Fruit fly (Drosophila melanogaster) whole organism, embryonic: ENCODE results near the gene CG11951.

Experiments used
- Aef1 ChIP-seq: fragments of 200-800 bp; sonication (Bioruptor generic); IDR thresholded peaks from 3 replicates; pipeline ENCODE4 v1.3.6; 2022; ENCODE audit warnings: missing biosample characterization, missing genetic modification characterization
- Bdp1 ChIP-seq: fragments of 200-800 bp; sonication (Bioruptor generic); optimal IDR thresholded peaks from 3 replicates; lab custom pipeline; 2016; ENCODE audit warnings: missing biosample characterization, missing genetic modification characterization
- CG10147 ChIP-seq: fragments of 200-800 bp; sonication (Bioruptor generic); optimal IDR thresholded peaks from 2 replicates; lab custom pipeline; 2019; ENCODE audit warnings: missing biosample characterization, mild to moderate bottlenecking, missing genetic modification characterization, moderate library complexity
- CG10959 ChIP-seq: fragments of 200-800 bp; sonication (Bioruptor generic); IDR thresholded peaks from 2 replicates; pipeline ENCODE4 v1.3.6; 2022; ENCODE audit warnings: missing biosample characterization, missing genetic modification characterization
- CG11560 ChIP-seq: fragments of 200-800 bp; sonication (Bioruptor generic); IDR thresholded peaks from 3 replicates; pipeline ENCODE4 v1.3.6; 2022; ENCODE audit warnings: missing biosample characterization, missing genetic modification characterization
- CG11723 ChIP-seq: fragments of 200-800 bp; sonication (Bioruptor generic); optimal IDR thresholded peaks from 2 replicates; lab custom pipeline; 2017; ENCODE audit warnings: missing biosample characterization, mild to moderate bottlenecking, missing genetic modification characterization
- CG12391 ChIP-seq: fragments of 200-800 bp; sonication (Bioruptor generic); optimal IDR thresholded peaks from 3 replicates; lab custom pipeline; 2018; ENCODE audit warnings: missing biosample characterization, mild to moderate bottlenecking, missing genetic modification characterization, moderate library complexity
- CG14710 ChIP-seq: fragments of 200-800 bp; sonication (Bioruptor generic); optimal IDR thresholded peaks from 3 replicates; lab custom pipeline; 2019; ENCODE audit warnings: missing biosample characterization, mild to moderate bottlenecking, missing genetic modification characterization, moderate library complexity
- CG15073 ChIP-seq: fragments of 200-800 bp; sonication (Bioruptor generic); optimal IDR thresholded peaks from 2 replicates; lab custom pipeline; 2016; ENCODE audit warnings: missing biosample characterization, missing genetic modification characterization
- CG17568 ChIP-seq: fragments of 200-800 bp; sonication (Bioruptor generic); optimal IDR thresholded peaks from 2 replicates; lab custom pipeline; 2018; ENCODE audit warnings: missing biosample characterization, mild to moderate bottlenecking, missing genetic modification characterization, moderate library complexity
- CG17612 ChIP-seq: fragments of 200-800 bp; sonication (Bioruptor generic); IDR thresholded peaks from 2 replicates; pipeline ENCODE4 v1.3.6; 2022; ENCODE audit warnings: missing biosample characterization, missing genetic modification characterization
- CG2129 ChIP-seq: fragments of 200-800 bp; sonication (Bioruptor generic); IDR thresholded peaks from 2 replicates; pipeline ENCODE4 v1.3.6; 2022; ENCODE audit warnings: missing biosample characterization, missing genetic modification characterization; ENCODE audit not compliant: partially characterized antibody
- CG30020 ChIP-seq: fragments of 200-800 bp; optimal IDR thresholded peaks from 2 replicates; lab custom pipeline; 2019; ENCODE audit warnings: missing biosample characterization, mild to moderate bottlenecking, missing genetic modification characterization, moderate library complexity
- CG3163 ChIP-seq: fragments of 200-800 bp; sonication (Bioruptor generic); optimal IDR thresholded peaks from 3 replicates; lab custom pipeline; 2016; ENCODE audit warnings: missing biosample characterization, missing genetic modification characterization
- CG32767 ChIP-seq: fragments of 200-800 bp; sonication (Bioruptor generic); IDR thresholded peaks from 2 replicates; pipeline ENCODE4 v1.3.6; 2022; ENCODE audit warnings: missing biosample characterization, missing genetic modification characterization
- CG32772 ChIP-seq: fragments of 200-800 bp; sonication (Bioruptor generic); IDR thresholded peaks from 2 replicates; pipeline ENCODE4 v1.3.6; 2022; ENCODE audit warnings: missing biosample characterization, missing genetic modification characterization
- CG4617 ChIP-seq: fragments of 200-800 bp; sonication (Bioruptor generic); optimal IDR thresholded peaks from 3 replicates; lab custom pipeline; 2016; ENCODE audit warnings: missing biosample characterization, missing genetic modification characterization, borderline replicate concordance
- CG6272 ChIP-seq: fragments of 200-800 bp; sonication (Bioruptor generic); IDR thresholded peaks from 2 replicates; pipeline ENCODE4 v1.3.6; 2022; ENCODE audit warnings: missing biosample characterization, missing genetic modification characterization
- CG6689 ChIP-seq: fragments of 200-800 bp; sonication (Bioruptor generic); IDR thresholded peaks from 2 replicates; pipeline ENCODE4 v1.3.6; 2022; ENCODE audit warnings: missing biosample characterization, missing genetic modification characterization
- CG6813 ChIP-seq: fragments of 200-800 bp; sonication (Bioruptor generic); optimal IDR thresholded peaks from 2 replicates; lab custom pipeline; 2017; ENCODE audit warnings: missing biosample characterization, missing genetic modification characterization, mild to moderate bottlenecking, moderate library complexity, missing genetic modification reagents
- CG7839 ChIP-seq: fragments of 200-800 bp; sonication (Bioruptor generic); optimal IDR thresholded peaks from 3 replicates; lab custom pipeline; 2018; ENCODE audit warnings: missing biosample characterization, mild to moderate bottlenecking, missing genetic modification characterization, moderate library complexity
- Dfd ChIP-seq, 2 experiments: fragments of >200 bp; optimal IDR thresholded peaks; 2 replicates each; lab custom pipeline; 2017; ENCODE audit warnings: missing biosample characterization in 2 of 2, missing genetic modification characterization in 2 of 2
- ERR ChIP-seq: fragments of 200-800 bp; sonication (Bioruptor generic); optimal IDR thresholded peaks from 2 replicates; lab custom pipeline; 2016; ENCODE audit warnings: missing biosample characterization, missing genetic modification characterization
- Elba2 ChIP-seq: fragments of 200-800 bp; sonication (Bioruptor generic); optimal IDR thresholded peaks from 3 replicates; lab custom pipeline; 2016; ENCODE audit warnings: missing biosample characterization, missing genetic modification characterization
- HmgZ ChIP-seq: fragments of 200-800 bp; sonication (Bioruptor generic); optimal IDR thresholded peaks from 2 replicates; lab custom pipeline; 2018; ENCODE audit warnings: missing biosample characterization, mild to moderate bottlenecking, missing genetic modification characterization
- Kr ChIP-seq: fragments of 200-800 bp; sonication (Bioruptor generic); optimal IDR thresholded peaks from 2 replicates; lab custom pipeline; 2017; ENCODE audit warnings: missing biosample characterization, mild to moderate bottlenecking, missing genetic modification characterization
- Lim3 ChIP-seq: fragments of 200-800 bp; sonication (Bioruptor generic); IDR thresholded peaks from 2 replicates; pipeline ENCODE4 v1.3.6; 2022; ENCODE audit warnings: missing biosample characterization, missing genetic modification characterization
- Lpt ChIP-seq: fragments of >200 bp; optimal IDR thresholded peaks from 2 replicates; lab custom pipeline; 2018; ENCODE audit warnings: missing biosample characterization, missing genetic modification characterization
- Meics ChIP-seq: fragments of 200-800 bp; sonication (Bioruptor generic); optimal IDR thresholded peaks from 2 replicates; lab custom pipeline; 2017; ENCODE audit warnings: missing biosample characterization, mild to moderate bottlenecking, missing genetic modification characterization
- Optix ChIP-seq: fragments of 200-800 bp; sonication (Bioruptor generic); IDR thresholded peaks from 3 replicates; pipeline ENCODE4 v1.3.6; 2022; ENCODE audit warnings: missing biosample characterization, missing genetic modification characterization
- Sry-δ ChIP-seq: fragments of 200-800 bp; sonication (Bioruptor generic); optimal IDR thresholded peaks from 2 replicates; lab custom pipeline; 2016; ENCODE audit warnings: missing biosample characterization, missing genetic modification characterization
- YL-1 ChIP-seq: fragments of 200-800 bp; sonication (Bioruptor generic); optimal IDR thresholded peaks from 3 replicates; lab custom pipeline; 2017; ENCODE audit warnings: missing biosample characterization, mild to moderate bottlenecking, missing genetic modification characterization
- ac ChIP-seq: fragments of 200-800 bp; sonication (Bioruptor generic); optimal IDR thresholded peaks from 3 replicates; lab custom pipeline; 2017; ENCODE audit warnings: missing biosample characterization, mild to moderate bottlenecking, missing genetic modification characterization
- br ChIP-seq: fragments of >200 bp; optimal IDR thresholded peaks from 2 replicates; lab custom pipeline; 2017
- da ChIP-seq: fragments of 200-800 bp; sonication (Bioruptor generic); optimal IDR thresholded peaks from 2 replicates; lab custom pipeline; 2016; ENCODE audit warnings: missing biosample characterization, missing genetic modification characterization
- ems ChIP-seq: fragments of 200-800 bp; sonication (Bioruptor generic); optimal IDR thresholded peaks from 3 replicates; lab custom pipeline; 2016; ENCODE audit warnings: missing biosample characterization, missing genetic modification characterization
- ftz-f1 ChIP-seq: fragments of 200-800 bp; sonication (Bioruptor generic); optimal IDR thresholded peaks from 2 replicates; lab custom pipeline; 2016; ENCODE audit warnings: missing biosample characterization, missing genetic modification characterization
- fu2 ChIP-seq: fragments of 200-800 bp; sonication (Bioruptor generic); optimal IDR thresholded peaks from 2 replicates; lab custom pipeline; 2016; ENCODE audit warnings: missing biosample characterization, missing genetic modification characterization
- hbn ChIP-seq: fragments of 200-800 bp; sonication (Bioruptor generic); IDR thresholded peaks from 2 replicates; pipeline ENCODE4 v1.3.6; 2022; ENCODE audit warnings: missing biosample characterization, missing genetic modification characterization; ENCODE audit not compliant: partially characterized antibody
- lbe ChIP-seq: fragments of 200-800 bp; sonication (Bioruptor generic); optimal IDR thresholded peaks from 2 replicates; lab custom pipeline; 2016; ENCODE audit warnings: missing biosample characterization, mild to moderate bottlenecking, missing genetic modification characterization
- luna ChIP-seq: fragments of 200-800 bp; sonication (Bioruptor generic); optimal IDR thresholded peaks from 2 replicates; lab custom pipeline; 2016; ENCODE audit warnings: missing biosample characterization, missing genetic modification characterization
- mirr ChIP-seq: fragments of 200-800 bp; sonication (Bioruptor generic); optimal IDR thresholded peaks from 3 replicates; lab custom pipeline; 2018; ENCODE audit warnings: missing biosample characterization, mild to moderate bottlenecking, missing genetic modification characterization
- onecut ChIP-seq: fragments of 200-800 bp; sonication (Bioruptor generic); IDR thresholded peaks from 2 replicates; pipeline ENCODE4 v1.3.6; 2022; ENCODE audit warnings: missing biosample characterization, missing genetic modification characterization
- peb ChIP-seq: fragments of 200-800 bp; sonication (Bioruptor generic); IDR thresholded peaks from 2 replicates; pipeline ENCODE4 v1.3.6; 2022; ENCODE audit warnings: missing biosample characterization, missing genetic modification characterization
- sc ChIP-seq, 3 experiments: fragments of >200 bp in 2 of 3; fragments of 200-800 bp in 1 of 3; sonication (Bioruptor generic) in 1 of 3; optimal IDR thresholded peaks; 2 replicates in 2 of 3; 3 replicates in 1 of 3; lab custom pipeline; 2017; ENCODE audit warnings: mild to moderate bottlenecking in 1 of 3, missing biosample characterization in 1 of 3, missing genetic modification characterization in 1 of 3, missing genetic modification reagents in 1 of 3
- schlank ChIP-seq: fragments of 200-800 bp; sonication (Bioruptor generic); optimal IDR thresholded peaks from 2 replicates; lab custom pipeline; 2018; ENCODE audit warnings: missing biosample characterization, mild to moderate bottlenecking, missing genetic modification characterization
- slbo ChIP-seq: fragments of 200-800 bp; sonication (Bioruptor generic); IDR thresholded peaks from 2 replicates; pipeline ENCODE4 v1.3.6; 2022; ENCODE audit warnings: missing biosample characterization, missing genetic modification characterization
- ssp ChIP-seq: fragments of 200-800 bp; sonication (Bioruptor generic); IDR thresholded peaks from 2 replicates; pipeline ENCODE4 v1.3.6; 2022; ENCODE audit warnings: missing biosample characterization, missing genetic modification characterization
- tap ChIP-seq: fragments of 200-800 bp; optimal IDR thresholded peaks from 3 replicates; lab custom pipeline; 2019; ENCODE audit warnings: missing biosample characterization, mild to moderate bottlenecking, missing genetic modification characterization, moderate library complexity
- tgo ChIP-seq: fragments of 200-800 bp; sonication (Bioruptor generic); IDR thresholded peaks from 3 replicates; pipeline ENCODE4 v1.3.6; 2022; ENCODE audit warnings: missing biosample characterization, missing genetic modification characterization
- twi ChIP-seq: fragments of 200-800 bp; optimal IDR thresholded peaks from 2 replicates; lab custom pipeline; 2019; ENCODE audit warnings: missing biosample characterization, mild to moderate bottlenecking, missing genetic modification characterization, moderate library complexity

CG11951 gene

DNA sequence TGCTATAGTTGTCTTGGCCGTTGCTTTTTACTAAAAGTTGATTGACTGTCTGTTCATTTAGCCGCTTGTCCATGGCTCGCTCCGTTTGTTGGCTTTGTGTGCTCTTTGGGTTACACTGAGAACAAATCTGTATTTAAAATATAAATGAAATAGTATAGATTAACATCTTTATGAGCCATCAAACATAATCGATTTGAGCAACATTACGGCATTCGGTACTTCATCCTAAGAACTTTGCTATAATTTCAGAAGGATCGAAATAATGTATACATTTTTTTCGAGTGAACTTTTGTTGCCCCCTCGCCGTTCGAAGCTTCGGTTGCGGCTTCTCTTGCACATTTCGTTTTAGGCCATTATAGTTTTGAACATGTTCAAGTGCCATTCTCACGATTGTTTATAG, 30.5 kb downstream of the CG11951 start (continued):
- peak; percentile 45 for TF ChIP-seq CG10147 (GFP tag; lab: Kevin White, UChicago)
- peak; percentile 72; the same call in 2 of the 3 replicates for TF ChIP-seq tgo (GFP tag; lab: Robert Waterston, UW)
- TF ChIP-seq br (lab: Kevin White, UChicago), result no peak
- no peak for TF ChIP-seq schlank (tag; lab: Kevin White, UChicago)
- TF ChIP-seq Lim3 (GFP tag; lab: Robert Waterston, UW), result 0 out of 2 replicates have a peak, but pooled peaks have one; percentile 18
- TF ChIP-seq fu2 (GFP tag; lab: Kevin White, UChicago), result no peak
- TF ChIP-seq twi (tag; lab: Kevin White, UChicago), result peak; percentile 25
- 0 out of 2 replicates have a peak, but pooled peaks have one; percentile 10 for TF ChIP-seq CG17612 (GFP tag; lab: Robert Waterston, UW)
- TF ChIP-seq CG3163 (GFP tag; lab: Kevin White, UChicago), result no peak
- peak; percentile 37 for TF ChIP-seq ems (GFP tag; lab: Kevin White, UChicago)
- peak; percentile 62; the same call in 1 of the 2 replicates for TF ChIP-seq CG32772 (GFP tag; lab: Robert Waterston, UW)
- no peak for TF ChIP-seq mirr (GFP tag; lab: Kevin White, UChicago)
- TF ChIP-seq hbn (GFP tag; lab: Robert Waterston, UW), result no peak
- peak; percentile 26; the same call in 1 of the 2 replicates for TF ChIP-seq ssp (GFP tag; lab: Robert Waterston, UW)
- TF ChIP-seq CG11560 (tag; lab: Robert Waterston, UW), result no peak
- no peak for TF ChIP-seq HmgZ (tag; lab: Kevin White, UChicago)
- peak; percentile 34 for TF ChIP-seq slbo (GFP tag; lab: Robert Waterston, UW)
- peak; percentile 49 for TF ChIP-seq CG11723 (GFP tag; lab: Kevin White, UChicago)
- no peak for TF ChIP-seq ftz-f1 (GFP tag; lab: Kevin White, UChicago)
- peak; percentile 62 for TF ChIP-seq onecut (GFP tag; lab: Robert Waterston, UW)
- TF ChIP-seq Elba2 (GFP tag; lab: Kevin White, UChicago), result no peak
- peak; percentile 35; the same call in 2 of the 3 replicates for TF ChIP-seq Aef1 (GFP tag; lab: Robert Waterston, UW)
- TF ChIP-seq CG7839 (tag; lab: Kevin White, UChicago), result peak; percentile 78
- no peak for TF ChIP-seq ac (GFP tag; lab: Kevin White, UChicago)
- peak; percentile 59 for TF ChIP-seq CG14710 (tag; lab: Kevin White, UChicago)
- no peak for TF ChIP-seq CG2129 (GFP tag; lab: Robert Waterston, UW)
- no peak for TF ChIP-seq CG10959
- TF ChIP-seq sc (optimal IDR thresholded peaks at IDR 0.05; lab: Kevin White, UChicago), result no peak
- TF ChIP-seq sc (GFP tag; optimal IDR thresholded peaks at IDR 0.05; lab: Kevin White, UChicago), result peak; percentile 60
- no peak for TF ChIP-seq YL-1 (GFP tag; lab: Kevin White, UChicago)
- peak; percentile 29 for TF ChIP-seq Bdp1 (GFP tag; lab: Kevin White, UChicago)
- peak; percentile 54 for TF ChIP-seq Meics (GFP tag; lab: Kevin White, UChicago)
- TF ChIP-seq Optix, result peak; percentile 66; the same call in 2 of the 3 replicates
- no peak for TF ChIP-seq lbe (GFP tag; lab: Kevin White, UChicago)
- TF ChIP-seq CG12391, result peak; percentile 77
- TF ChIP-seq luna, result no peak
- TF ChIP-seq CG6689 (GFP tag; lab: Robert Waterston, UW), result peak; percentile 61
- peak; percentile 13 for TF ChIP-seq CG4617 (GFP tag; lab: Kevin White, UChicago)
- TF ChIP-seq Sry-δ, result no peak
- TF ChIP-seq da (GFP tag; lab: Kevin White, UChicago), result no peak
- TF ChIP-seq tap, result peak; percentile 76
- TF ChIP-seq CG15073, result no peak
- peak; percentile 53 for TF ChIP-seq CG17568 (GFP tag; lab: Kevin White, UChicago)
- TF ChIP-seq Kr, result no peak
- TF ChIP-seq peb (GFP tag; lab: Robert Waterston, UW), result peak; percentile 37; the same call in 1 of the 2 replicates
- TF ChIP-seq CG32767 (GFP tag; lab: Robert Waterston, UW), result 0 out of 2 replicates have a peak, but pooled peaks have one; percentile 40
- TF ChIP-seq CG6272 (GFP tag; lab: Robert Waterston, UW), result no peak
- no peak for TF ChIP-seq ERR (GFP tag; lab: Kevin White, UChicago)
- TF ChIP-seq Dfd (GFP tag; optimal IDR thresholded peaks at IDR 0.05; lab: Kevin White, UChicago), result no peak
- TF ChIP-seq CG6813, result peak; percentile 54
- TF ChIP-seq CG30020 (tag; lab: Kevin White, UChicago), result peak; percentile 15
- no peak for TF ChIP-seq Lpt (GFP tag; lab: Kevin White, UChicago)
